In the genomic region with DNA sequence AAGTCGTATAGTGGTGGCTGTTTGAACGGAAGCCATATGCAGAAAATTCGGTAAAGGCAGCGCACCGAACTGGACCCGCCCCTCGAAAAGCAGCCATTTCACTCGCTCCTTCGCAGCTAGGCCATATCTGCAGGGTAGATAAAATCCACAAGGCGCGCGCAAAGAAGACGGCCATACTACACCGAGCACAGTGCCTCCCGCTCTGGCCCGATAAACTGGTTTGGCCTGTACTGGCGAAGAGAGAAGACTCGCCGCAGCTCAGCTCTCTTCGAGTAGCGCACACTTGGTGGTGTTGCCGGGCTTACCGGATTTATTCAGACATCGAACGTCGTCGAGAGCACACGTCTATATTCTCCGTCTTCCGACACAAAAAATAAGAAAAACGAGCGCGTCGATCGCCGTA, we compare ENCODE assay signal across 1 fruit fly cellular context.
TF ChIP-seq lines count a peak whose summit lies in the region.

A gene (plus strand): TSS at position 311 of the 403 bp plus-strand sequence.

TF ChIP-seq in whole organism, embryonic, 481 proteins besides CTCF, POLR2A, EP300 and RAD21 (continued from another document and continues in another):
- TF ChIP-seq trem (tag; optimal IDR thresholded peaks at IDR 0.05; lab: Kevin White, UChicago), result no peak
- TF ChIP-seq scrt (GFP tag; optimal IDR thresholded peaks at IDR 0.05; lab: Kevin White, UChicago), result no peak
- TF ChIP-seq D19A (tag; optimal IDR thresholded peaks at IDR 0.05; lab: Kevin White, UChicago), result no peak
- TF ChIP-seq pnt (GFP tag; optimal IDR thresholded peaks at IDR 0.05; lab: Kevin White, UChicago), result no peak
- peak; percentile 56 for TF ChIP-seq HLHmδ (GFP tag; optimal IDR thresholded peaks at IDR 0.05; lab: Kevin White, UChicago)
- TF ChIP-seq Doc3 (GFP tag; IDR thresholded peaks at IDR 0.05; lab: Robert Waterston, UW; ENCODE audit: partially characterized antibody), result peak; percentile 26; the same call in 1 of the 3 replicates
- peak; percentile 64 for TF ChIP-seq Kr (GFP tag; optimal IDR thresholded peaks at IDR 0.05; lab: Kevin White, UChicago)
- no peak for TF ChIP-seq CG5180 (GFP tag; optimal IDR thresholded peaks at IDR 0.05; lab: Kevin White, UChicago)
- no peak for TF ChIP-seq CG2120 (GFP tag; optimal IDR thresholded peaks at IDR 0.05; lab: Kevin White, UChicago)
- no peak for TF ChIP-seq Six4 (GFP tag; optimal IDR thresholded peaks at IDR 0.05; lab: Kevin White, UChicago)
- no peak for TF ChIP-seq CG9797 (GFP tag; optimal IDR thresholded peaks at IDR 0.05; lab: Kevin White, UChicago)
- no peak for TF ChIP-seq Asciz (GFP tag; optimal IDR thresholded peaks at IDR 0.05; lab: Kevin White, UChicago)
- no peak for TF ChIP-seq CG3407 (GFP tag; optimal IDR thresholded peaks at IDR 0.05; lab: Kevin White, UChicago)
- no peak for TF ChIP-seq CG14667 (GFP tag; IDR thresholded peaks at IDR 0.05; lab: Robert Waterston, UW)
- TF ChIP-seq schlank (tag; optimal IDR thresholded peaks at IDR 0.05; lab: Kevin White, UChicago), result no peak
- no peak for TF ChIP-seq fd96Cb (tag; optimal IDR thresholded peaks at IDR 0.05; lab: Kevin White, UChicago)
- TF ChIP-seq CG42726 (GFP tag; IDR thresholded peaks at IDR 0.05; lab: Robert Waterston, UW; ENCODE audit: partially characterized antibody), result peak; percentile 34; the same call in 1 of the 2 replicates
- TF ChIP-seq CG10147 (GFP tag; optimal IDR thresholded peaks at IDR 0.05; lab: Kevin White, UChicago), result no peak
- TF ChIP-seq CG34422 (GFP tag; IDR thresholded peaks at IDR 0.05; lab: Robert Waterston, UW), result no peak
- no peak for TF ChIP-seq CG3281 (GFP tag; optimal IDR thresholded peaks at IDR 0.05; lab: Kevin White, UChicago)
- TF ChIP-seq Meics (GFP tag; optimal IDR thresholded peaks at IDR 0.05; lab: Kevin White, UChicago), result no peak
- no peak for TF ChIP-seq sim (GFP tag; IDR thresholded peaks at IDR 0.05; lab: Robert Waterston, UW)
- no peak for TF ChIP-seq repo (GFP tag; optimal IDR thresholded peaks at IDR 0.05; lab: Kevin White, UChicago)
- TF ChIP-seq ham (GFP tag; IDR thresholded peaks at IDR 0.05; lab: Robert Waterston, UW), result no peak
- no peak for TF ChIP-seq Lim3 (GFP tag; IDR thresholded peaks at IDR 0.05; lab: Robert Waterston, UW)
- no peak for TF ChIP-seq Sry-β (GFP tag; optimal IDR thresholded peaks at IDR 0.05; lab: Kevin White, UChicago)
- no peak for TF ChIP-seq CG12219 (GFP tag; optimal IDR thresholded peaks at IDR 0.05; lab: Kevin White, UChicago)
- no peak for TF ChIP-seq ssp (GFP tag; IDR thresholded peaks at IDR 0.05; lab: Robert Waterston, UW)
- TF ChIP-seq Oli (tag; optimal IDR thresholded peaks at IDR 0.05; lab: Kevin White, UChicago), result no peak
- peak in 1 of 2 experiments; percentile 9 for TF ChIP-seq insv (GFP tag; optimal IDR thresholded peaks at IDR 0.05; lab: Kevin White, UChicago)
- TF ChIP-seq CG32772 (GFP tag; IDR thresholded peaks at IDR 0.05; lab: Robert Waterston, UW), result no peak
- no peak for TF ChIP-seq mirr (GFP tag; optimal IDR thresholded peaks at IDR 0.05; lab: Kevin White, UChicago)
- no peak for TF ChIP-seq CG12942 (GFP tag; optimal IDR thresholded peaks at IDR 0.05; lab: Kevin White, UChicago)
- TF ChIP-seq HmgD (GFP tag; optimal IDR thresholded peaks at IDR 0.05; lab: Kevin White, UChicago), result no peak
- peak; percentile 22; the same call in 1 of the 2 replicates for TF ChIP-seq amos (GFP tag; IDR thresholded peaks at IDR 0.05; lab: Robert Waterston, UW; ENCODE audit: partially characterized antibody)
- TF ChIP-seq inv (GFP tag; IDR thresholded peaks at IDR 0.05; lab: Robert Waterston, UW; ENCODE audit: partially characterized antibody), result no peak
- TF ChIP-seq jumu (GFP tag; optimal IDR thresholded peaks at IDR 0.05; lab: Kevin White, UChicago), result no peak
- 0 out of 2 replicates have a peak, but pooled peaks have one; percentile 39 for TF ChIP-seq Awh (GFP tag; IDR thresholded peaks at IDR 0.05; lab: Robert Waterston, UW)
- TF ChIP-seq dysf (GFP tag; IDR thresholded peaks at IDR 0.05; lab: Robert Waterston, UW), result no peak
- TF ChIP-seq h (optimal IDR thresholded peaks at IDR 0.05; lab: Kevin White, UChicago), result no peak
- no peak for TF ChIP-seq CG5953 (GFP tag; IDR thresholded peaks at IDR 0.05; lab: Robert Waterston, UW)
- TF ChIP-seq CG2202 (tag; optimal IDR thresholded peaks at IDR 0.05; lab: Kevin White, UChicago), result no peak
- no peak for TF ChIP-seq Oaz (GFP tag; IDR thresholded peaks at IDR 0.05; lab: Robert Waterston, UW)
- no peak for TF ChIP-seq CG10565 (GFP tag; optimal IDR thresholded peaks at IDR 0.05; lab: Kevin White, UChicago)
- TF ChIP-seq CG16813 (GFP tag; IDR thresholded peaks at IDR 0.05; lab: Robert Waterston, UW; ENCODE audit: partially characterized antibody), result no peak
- peak in 1 of 3 experiments; percentile 62 for TF ChIP-seq Stat92E (GFP tag; optimal IDR thresholded peaks at IDR 0.05; lab: Kevin White, UChicago)
- TF ChIP-seq CG33557 (GFP tag; optimal IDR thresholded peaks at IDR 0.05; lab: Kevin White, UChicago), result no peak
- no peak for TF ChIP-seq CG17186 (GFP tag; optimal IDR thresholded peaks at IDR 0.05; lab: Kevin White, UChicago)
- TF ChIP-seq pita (GFP tag; optimal IDR thresholded peaks at IDR 0.05; lab: Kevin White, UChicago), result no peak
- peak; percentile 13 for TF ChIP-seq fd64A (GFP tag; optimal IDR thresholded peaks at IDR 0.05; lab: Kevin White, UChicago)
- TF ChIP-seq ttk (GFP tag; IDR thresholded peaks at IDR 0.05; lab: Robert Waterston, UW), result peak; percentile 30; the same call in 1 of the 2 replicates
- no peak for TF ChIP-seq ftz-f1 (GFP tag; optimal IDR thresholded peaks at IDR 0.05; lab: Kevin White, UChicago)
- TF ChIP-seq CG17829 (tag; optimal IDR thresholded peaks at IDR 0.05; lab: Kevin White, UChicago), result peak; percentile 67
- peak; percentile 90 for TF ChIP-seq Nf-YA (GFP tag; IDR thresholded peaks at IDR 0.05; lab: Robert Waterston, UW)
- TF ChIP-seq yki (optimal IDR thresholded peaks at IDR 0.05; lab: Kevin White, UChicago), result no peak
- no peak for TF ChIP-seq HLH3B (GFP tag; IDR thresholded peaks at IDR 0.05; lab: Robert Waterston, UW)
- no peak for TF ChIP-seq Atf3 (GFP tag; optimal IDR thresholded peaks at IDR 0.05; lab: Kevin White, UChicago)
- TF ChIP-seq Ptx1 (GFP tag; IDR thresholded peaks at IDR 0.05; lab: Robert Waterston, UW), result no peak
- no peak for TF ChIP-seq Dref (GFP tag; IDR thresholded peaks at IDR 0.05; lab: Robert Waterston, UW)
- no peak for TF ChIP-seq cas (GFP tag; IDR thresholded peaks at IDR 0.05; lab: Robert Waterston, UW)
- TF ChIP-seq danr (GFP tag; IDR thresholded peaks at IDR 0.05; lab: Robert Waterston, UW), result no peak
- no peak for TF ChIP-seq CG4617 (GFP tag; optimal IDR thresholded peaks at IDR 0.05; lab: Kevin White, UChicago; ENCODE audit: borderline replicate concordance)
- no peak for TF ChIP-seq ash1 (GFP tag; optimal IDR thresholded peaks at IDR 0.05; lab: Kevin White, UChicago)
- TF ChIP-seq CG9817 (tag; optimal IDR thresholded peaks at IDR 0.05; lab: Kevin White, UChicago), result no peak
- TF ChIP-seq BtbVII (GFP tag; optimal IDR thresholded peaks at IDR 0.05; lab: Kevin White, UChicago), result no peak
- TF ChIP-seq slou (GFP tag; optimal IDR thresholded peaks at IDR 0.05; lab: Kevin White, UChicago), result no peak
- peak; percentile 41; the same call in 1 of the 3 replicates for TF ChIP-seq CG34224 (GFP tag; IDR thresholded peaks at IDR 0.05; lab: Robert Waterston, UW; ENCODE audit: partially characterized antibody)
- TF ChIP-seq sug (tag; optimal IDR thresholded peaks at IDR 0.05; lab: Kevin White, UChicago), result no peak
- TF ChIP-seq CG33213 (GFP tag; optimal IDR thresholded peaks at IDR 0.05; lab: Kevin White, UChicago), result no peak
- TF ChIP-seq gce (GFP tag; IDR thresholded peaks at IDR 0.05; lab: Robert Waterston, UW), result no peak
- no peak for TF ChIP-seq HmgZ (tag; optimal IDR thresholded peaks at IDR 0.05; lab: Kevin White, UChicago)
- no peak for TF ChIP-seq MESR4 (GFP tag; optimal IDR thresholded peaks at IDR 0.05; lab: Kevin White, UChicago)
- no peak for TF ChIP-seq CG2875 (GFP tag; optimal IDR thresholded peaks at IDR 0.05; lab: Kevin White, UChicago)
- no peak for TF ChIP-seq Dfd (GFP tag; optimal IDR thresholded peaks at IDR 0.05; lab: Kevin White, UChicago)
- no peak for TF ChIP-seq CG30020 (tag; optimal IDR thresholded peaks at IDR 0.05; lab: Kevin White, UChicago)
- TF ChIP-seq lilli (GFP tag; optimal IDR thresholded peaks at IDR 0.05; lab: Kevin White, UChicago), result no peak
- TF ChIP-seq Fer3 (tag; optimal IDR thresholded peaks at IDR 0.05; lab: Kevin White, UChicago), result no peak
- no peak for TF ChIP-seq Camta (GFP tag; optimal IDR thresholded peaks at IDR 0.05; lab: Kevin White, UChicago)
- peak; percentile 34 for TF ChIP-seq gcm (GFP tag; optimal IDR thresholded peaks at IDR 0.05; lab: Kevin White, UChicago)
- TF ChIP-seq ewg (GFP tag; optimal IDR thresholded peaks at IDR 0.05; lab: Kevin White, UChicago), result peak; percentile 67
- TF ChIP-seq jing (GFP tag; optimal IDR thresholded peaks at IDR 0.05; lab: Kevin White, UChicago), result peak; percentile 46
- no peak for TF ChIP-seq CG1602 (GFP tag; optimal IDR thresholded peaks at IDR 0.05; lab: Kevin White, UChicago)
- no peak for TF ChIP-seq CG12769 (tag; optimal IDR thresholded peaks at IDR 0.05; lab: Kevin White, UChicago)
- no peak for TF ChIP-seq mam (GFP tag; optimal IDR thresholded peaks at IDR 0.05; lab: Kevin White, UChicago)
- no peak for TF ChIP-seq CG9437 (GFP tag; optimal IDR thresholded peaks at IDR 0.05; lab: Kevin White, UChicago)
- TF ChIP-seq CG9932 (GFP tag; IDR thresholded peaks at IDR 0.05; lab: Robert Waterston, UW), result 0 out of 2 replicates have a peak, but pooled peaks have one; percentile 10
- peak; percentile 24 for TF ChIP-seq zen (tag; optimal IDR thresholded peaks at IDR 0.05; lab: Kevin White, UChicago)
- TF ChIP-seq B-H1 (GFP tag; IDR thresholded peaks at IDR 0.05; lab: Robert Waterston, UW), result no peak
- TF ChIP-seq BEAF-32 (GFP tag; optimal IDR thresholded peaks at IDR 0.05; lab: Kevin White, UChicago), result no peak
- peak; percentile 59; the same call in 1 of the 2 replicates for TF ChIP-seq Bgb (GFP tag; IDR thresholded peaks at IDR 0.05; lab: Robert Waterston, UW; ENCODE audit: partially characterized antibody)
- TF ChIP-seq run (tag; optimal IDR thresholded peaks at IDR 0.05; lab: Kevin White, UChicago), result no peak
- no peak for TF ChIP-seq MTF-1 (GFP tag; optimal IDR thresholded peaks at IDR 0.05; lab: Kevin White, UChicago; ENCODE audit: borderline replicate concordance)
- no peak; the same call in 2 of the 3 replicates for TF ChIP-seq row (GFP tag; IDR thresholded peaks at IDR 0.05; lab: Robert Waterston, UW)
- no peak for TF ChIP-seq CG3847 (GFP tag; IDR thresholded peaks at IDR 0.05; lab: Robert Waterston, UW)
- no peak for TF ChIP-seq CG2116 (GFP tag; optimal IDR thresholded peaks at IDR 0.05; lab: Kevin White, UChicago)
- TF ChIP-seq CG8765 (GFP tag; IDR thresholded peaks at IDR 0.05; lab: Robert Waterston, UW), result no peak
- TF ChIP-seq CG34376 (GFP tag; optimal IDR thresholded peaks at IDR 0.05; lab: Kevin White, UChicago), result no peak
- TF ChIP-seq Myb (GFP tag; optimal IDR thresholded peaks at IDR 0.05; lab: Kevin White, UChicago), result no peak
- no peak for TF ChIP-seq slp2 (GFP tag; optimal IDR thresholded peaks at IDR 0.05; lab: Kevin White, UChicago)
- no peak for TF ChIP-seq Xrp1 (GFP tag; IDR thresholded peaks at IDR 0.05; lab: Robert Waterston, UW)
- TF ChIP-seq lbe (GFP tag; optimal IDR thresholded peaks at IDR 0.05; lab: Kevin White, UChicago), result no peak
- TF ChIP-seq CG18764 (GFP tag; optimal IDR thresholded peaks at IDR 0.05; lab: Kevin White, UChicago), result no peak
- TF ChIP-seq cad (GFP tag; optimal IDR thresholded peaks at IDR 0.05; lab: Kevin White, UChicago), result no peak
- TF ChIP-seq B-H2 (GFP tag; optimal IDR thresholded peaks at IDR 0.05; lab: Kevin White, UChicago), result no peak
- no peak for TF ChIP-seq jigr1 (GFP tag; IDR thresholded peaks at IDR 0.05; lab: Robert Waterston, UW)
- TF ChIP-seq CG14050 (GFP tag; IDR thresholded peaks at IDR 0.05; lab: Robert Waterston, UW), result no peak
- no peak for TF ChIP-seq PHDP (tag; optimal IDR thresholded peaks at IDR 0.05; lab: Kevin White, UChicago)
- TF ChIP-seq CG10267 (tag; optimal IDR thresholded peaks at IDR 0.05; lab: Kevin White, UChicago), result no peak
- no peak for TF ChIP-seq corto (GFP tag; optimal IDR thresholded peaks at IDR 0.05; lab: Kevin White, UChicago)
- TF ChIP-seq Hmr (GFP tag; optimal IDR thresholded peaks at IDR 0.05; lab: Kevin White, UChicago), result no peak
- no peak for TF ChIP-seq CG6689 (GFP tag; IDR thresholded peaks at IDR 0.05; lab: Robert Waterston, UW)
- TF ChIP-seq Sox102F (GFP tag; optimal IDR thresholded peaks at IDR 0.05; lab: Kevin White, UChicago), result no peak
- no peak for TF ChIP-seq lov (optimal IDR thresholded peaks at IDR 0.05; lab: Kevin White, UChicago)
- no peak for TF ChIP-seq lov (GFP tag; IDR thresholded peaks at IDR 0.05; lab: Robert Waterston, UW)
- no peak for TF ChIP-seq stc (GFP tag; IDR thresholded peaks at IDR 0.05; lab: Robert Waterston, UW)
- no peak for TF ChIP-seq hb (GFP tag; IDR thresholded peaks at IDR 0.05; lab: Robert Waterston, UW; ENCODE audit: partially characterized antibody)
- no peak for TF ChIP-seq sens (GFP tag; lab: Kevin White, UChicago)
- no peak for TF ChIP-seq esg (GFP tag; conservative IDR thresholded peaks at IDR 0.05; lab: Robert Waterston, UW)
- no peak for TF ChIP-seq CG17912 (GFP tag; optimal IDR thresholded peaks at IDR 0.05; lab: Kevin White, UChicago)
- TF ChIP-seq CHES-1-like (GFP tag; optimal IDR thresholded peaks at IDR 0.05; lab: Kevin White, UChicago), result no peak
- no peak for TF ChIP-seq Antp (GFP tag; optimal IDR thresholded peaks at IDR 0.05; lab: Kevin White, UChicago)
- no peak for TF ChIP-seq Sry-δ (GFP tag; optimal IDR thresholded peaks at IDR 0.05; lab: Kevin White, UChicago)
- no peak for TF ChIP-seq aop (GFP tag; IDR thresholded peaks at IDR 0.05; lab: Robert Waterston, UW)
- no peak for TF ChIP-seq Fer1 (GFP tag; optimal IDR thresholded peaks at IDR 0.05; lab: Kevin White, UChicago)
- TF ChIP-seq CG31224 (GFP tag; IDR thresholded peaks at IDR 0.05; lab: Robert Waterston, UW), result no peak
- TF ChIP-seq chif (GFP tag; optimal IDR thresholded peaks at IDR 0.05; lab: Kevin White, UChicago), result peak in 1 of 2 experiments; percentile 31
- no peak for TF ChIP-seq Atf-2 (GFP tag; optimal IDR thresholded peaks at IDR 0.05; lab: Kevin White, UChicago)
- no peak for TF ChIP-seq CG13296 (GFP tag; optimal IDR thresholded peaks at IDR 0.05; lab: Kevin White, UChicago)
- peak; percentile 95 for TF ChIP-seq seq (GFP tag; IDR thresholded peaks at IDR 0.05; lab: Robert Waterston, UW)
- no peak for TF ChIP-seq luna (GFP tag; optimal IDR thresholded peaks at IDR 0.05; lab: Kevin White, UChicago)
- no peak for TF ChIP-seq p53 (GFP tag; optimal IDR thresholded peaks at IDR 0.05; lab: Kevin White, UChicago)
- TF ChIP-seq crol (GFP tag; IDR thresholded peaks at IDR 0.05; lab: Robert Waterston, UW), result peak; percentile 61
